Fruit fly (Drosophila melanogaster) whole organism: ENCODE data around the gene CG6163.

Experiments used
- CG8478 ChIP-seq: fragments of >200 bp; optimal IDR thresholded peaks from 2 replicates; lab custom pipeline; 2018; ENCODE audit warnings: inconsistent platforms
- Dll ChIP-seq: fragments of >200 bp; optimal IDR thresholded peaks from 2 replicates; lab custom pipeline; 2017
- EcR ChIP-seq, 2 experiments: fragments of >200 bp; optimal IDR thresholded peaks; 2 replicates each; lab custom pipeline; 2017; ENCODE audit warnings: missing biosample characterization in 2 of 2, missing genetic modification characterization in 2 of 2, missing genetic modification reagents in 2 of 2
- pan ChIP-seq: fragments of >200 bp; optimal IDR thresholded peaks from 2 replicates; lab custom pipeline; 2017
- psq ChIP-seq: fragments of >200 bp; optimal IDR thresholded peaks from 2 replicates; lab custom pipeline; 2017
- usp ChIP-seq: fragments of >200 bp; optimal IDR thresholded peaks from 2 replicates; lab custom pipeline; 2017; ENCODE audit warnings: missing biosample characterization, missing genetic modification characterization, mixed read lengths

CG6163 gene

dm6 chr3L:11381126-11381940, 16.6 kb upstream of the CG6163 start:
- TF ChIP-seq Dll (lab: Kevin White, UChicago) (no peak), psq (no peak), usp (GFP tag; lab: Kevin White, UChicago) (no peak), pan (lab: Kevin White, UChicago) (no peak), EcR (GFP tag; optimal IDR thresholded peaks at IDR 0.05; lab: Kevin White, UChicago) (no peak), CG8478 (lab: Kevin White, UChicago) (no peak)

dm6 chr3L:11380439-11380783, 15.7 kb upstream of the CG6163 start:
- no peak for TF ChIP-seq EcR (GFP tag; optimal IDR thresholded peaks at IDR 0.05; lab: Kevin White, UChicago)
- no peak for TF ChIP-seq pan (lab: Kevin White, UChicago)
- TF ChIP-seq Dll (lab: Kevin White, UChicago), result no peak
- no peak for TF ChIP-seq CG8478 (lab: Kevin White, UChicago)
- no peak for TF ChIP-seq psq
- TF ChIP-seq usp (GFP tag; lab: Kevin White, UChicago), result no peak

dm6 chr3L:11379698-11380438, 15.2 kb upstream of the CG6163 start:
- TF ChIP-seq pan (lab: Kevin White, UChicago) (peak; percentile 78), EcR (GFP tag; optimal IDR thresholded peaks at IDR 0.05; lab: Kevin White, UChicago) (no peak), usp (GFP tag; lab: Kevin White, UChicago) (no peak), psq (no peak), Dll (lab: Kevin White, UChicago) (no peak), CG8478 (lab: Kevin White, UChicago) (no peak)

- no peak for TF ChIP-seq pan (lab: Kevin White, UChicago)
- TF ChIP-seq Dll (lab: Kevin White, UChicago), result no peak
- no peak for TF ChIP-seq CG8478 (lab: Kevin White, UChicago)
- no peak for TF ChIP-seq usp (GFP tag; lab: Kevin White, UChicago)
- TF ChIP-seq EcR (GFP tag; optimal IDR thresholded peaks at IDR 0.05; lab: Kevin White, UChicago), result no peak
- TF ChIP-seq psq, result no peak
Measured at dm6 chr3L:11378429-11378914, 13.8 kb upstream of the CG6163 start.

- TF ChIP-seq psq, result no peak
- no peak for TF ChIP-seq CG8478 (lab: Kevin White, UChicago)
- no peak for TF ChIP-seq Dll (lab: Kevin White, UChicago)
Measured at dm6 chr3L:11376224-11376813, 11.6 kb upstream of the CG6163 start.

dm6 chr3L:11375304-11375703, 10.6 kb upstream of the CG6163 start:
- TF ChIP-seq CG8478 (lab: Kevin White, UChicago) (no peak), psq (no peak), EcR (GFP tag; optimal IDR thresholded peaks at IDR 0.05; lab: Kevin White, UChicago) (no peak), usp (GFP tag; lab: Kevin White, UChicago) (no peak), Dll (lab: Kevin White, UChicago) (no peak), pan (lab: Kevin White, UChicago) (no peak)

- no peak for TF ChIP-seq usp (GFP tag; lab: Kevin White, UChicago)
- no peak for TF ChIP-seq pan (lab: Kevin White, UChicago)
- TF ChIP-seq CG8478 (lab: Kevin White, UChicago), result no peak
- TF ChIP-seq Dll (lab: Kevin White, UChicago), result no peak
- no peak for TF ChIP-seq EcR (GFP tag; optimal IDR thresholded peaks at IDR 0.05; lab: Kevin White, UChicago)
Measured at dm6 chr3L:11373821-11374581, 9.3 kb upstream of the CG6163 start.

dm6 chr3L:11373080-11373812, 8.6 kb upstream of the CG6163 start:
- TF ChIP-seq usp (GFP tag; lab: Kevin White, UChicago), result no peak
- TF ChIP-seq EcR (GFP tag; optimal IDR thresholded peaks at IDR 0.05; lab: Kevin White, UChicago), result no peak
- no peak for TF ChIP-seq psq
- TF ChIP-seq pan (lab: Kevin White, UChicago), result no peak
- no peak for TF ChIP-seq CG8478 (lab: Kevin White, UChicago)
- TF ChIP-seq Dll (lab: Kevin White, UChicago), result peak; percentile 62

dm6 chr3L:11372449-11372848, 7.8 kb upstream of the CG6163 start:
- TF ChIP-seq psq (no peak), Dll (lab: Kevin White, UChicago) (no peak), EcR (GFP tag; optimal IDR thresholded peaks at IDR 0.05; lab: Kevin White, UChicago) (no peak), pan (lab: Kevin White, UChicago) (no peak), CG8478 (lab: Kevin White, UChicago) (no peak), usp (GFP tag; lab: Kevin White, UChicago) (no peak)

- TF ChIP-seq CG8478 (lab: Kevin White, UChicago) (no peak), pan (lab: Kevin White, UChicago) (no peak), usp (GFP tag; lab: Kevin White, UChicago) (no peak), Dll (lab: Kevin White, UChicago) (no peak), EcR (GFP tag; optimal IDR thresholded peaks at IDR 0.05; lab: Kevin White, UChicago) (no peak), psq (no peak)
Measured at dm6 chr3L:11371342-11371741, 6.7 kb upstream of the CG6163 start.
